Fruit fly (Drosophila melanogaster) whole organism, wandering third instar larva: ENCODE results near the gene CG2162.

Experiments used
- Abd-B ChIP-seq: fragments of >200 bp; optimal IDR thresholded peaks from 2 replicates; lab custom pipeline; 2017; ENCODE audit warnings: missing biosample characterization, missing genetic modification characterization
- CG32264 ChIP-seq: fragments of 200-800 bp; sonication (Bioruptor generic); optimal IDR thresholded peaks from 2 replicates; lab custom pipeline; 2016; ENCODE audit warnings: missing biosample characterization, missing genetic modification characterization
- CG9705 ChIP-seq: fragments of 200-800 bp; sonication (Bioruptor generic); optimal IDR thresholded peaks from 2 replicates; lab custom pipeline; 2018; ENCODE audit warnings: missing biosample characterization, mild to moderate bottlenecking, missing genetic modification characterization
- CrebA ChIP-seq: fragments of 200-800 bp; sonication (Bioruptor generic); optimal IDR thresholded peaks from 2 replicates; lab custom pipeline; 2016; ENCODE audit warnings: missing biosample characterization, mild to moderate bottlenecking, missing genetic modification characterization, borderline replicate concordance
- Dfd ChIP-seq: fragments of >200 bp; optimal IDR thresholded peaks from 2 replicates; lab custom pipeline; 2017; ENCODE audit warnings: missing biosample characterization, missing genetic modification characterization
- Dif ChIP-seq: fragments of 200-275, 200-300 bp; sonication (Bioruptor generic); optimal IDR thresholded peaks from 2 replicates; lab custom pipeline; 2018; ENCODE audit warnings: missing biosample characterization, missing genetic modification characterization; ENCODE audit not compliant: partially characterized antibody
- GATAd ChIP-seq: sonication (Bioruptor generic); optimal IDR thresholded peaks from 2 replicates; lab custom pipeline; 2016; ENCODE audit warnings: missing biosample characterization, missing genetic modification characterization
- HLH106 ChIP-seq: fragments of 200-800 bp; optimal IDR thresholded peaks from 3 replicates; lab custom pipeline; 2019; ENCODE audit warnings: missing biosample characterization, mild to moderate bottlenecking, missing genetic modification characterization, moderate library complexity
- Hnf4 ChIP-seq: fragments of 200-800 bp; sonication (Bioruptor generic); optimal IDR thresholded peaks from 2 replicates; lab custom pipeline; 2016; ENCODE audit warnings: missing biosample characterization, mild to moderate bottlenecking, missing genetic modification characterization
- Hr78 ChIP-seq: fragments of >200 bp; optimal IDR thresholded peaks from 2 replicates; lab custom pipeline; 2017; ENCODE audit warnings: missing biosample characterization, missing genetic modification characterization
- Hr83 ChIP-seq: fragments of 200-300 bp; sonication (Bioruptor generic); optimal IDR thresholded peaks from 2 replicates; lab custom pipeline; 2016; ENCODE audit warnings: missing biosample characterization, mild to moderate bottlenecking, missing genetic modification characterization, moderate library complexity; ENCODE audit not compliant: poor library complexity, severe bottlenecking
- Jra ChIP-seq: sonication (Bioruptor generic); optimal IDR thresholded peaks from 2 replicates; lab custom pipeline; 2016; ENCODE audit warnings: missing biosample characterization, missing genetic modification characterization
- Mio ChIP-seq: sonication (Bioruptor generic); optimal IDR thresholded peaks from 2 replicates; lab custom pipeline; 2016; ENCODE audit warnings: missing biosample characterization, missing genetic modification characterization
- Myc ChIP-seq: fragments of >200 bp; optimal IDR thresholded peaks from 2 replicates; lab custom pipeline; 2017
- N ChIP-seq: fragments of >200 bp; optimal IDR thresholded peaks from 2 replicates; lab custom pipeline; 2018; ENCODE audit warnings: missing biosample characterization, missing external identifiers, missing genetic modification characterization
- OdsH ChIP-seq: fragments of 200-800 bp; sonication (Bioruptor generic); optimal IDR thresholded peaks from 2 replicates; lab custom pipeline; 2016; ENCODE audit warnings: missing biosample characterization, mild to moderate bottlenecking, missing genetic modification characterization
- Rel ChIP-seq, 2 experiments: fragments of 200-800 bp; sonication (Bioruptor generic) in 1 of 2; optimal IDR thresholded peaks; 2 replicates in 1 of 2; 3 replicates in 1 of 2; lab custom pipeline; 2016 to 2019; ENCODE audit warnings: mild to moderate bottlenecking in 2 of 2, missing biosample characterization in 2 of 2, missing genetic modification characterization in 2 of 2, moderate library complexity in 1 of 2
- Sp1 ChIP-seq: fragments of 200-800 bp; sonication (Bioruptor generic); optimal IDR thresholded peaks from 3 replicates; lab custom pipeline; 2019; ENCODE audit warnings: missing biosample characterization, mild to moderate bottlenecking, missing genetic modification characterization, moderate library complexity
- Vsx2 ChIP-seq: fragments of 200-300, 225-300 bp; sonication (Bioruptor generic); optimal IDR thresholded peaks from 2 replicates; lab custom pipeline; 2018; ENCODE audit warnings: missing biosample characterization, missing genetic modification characterization; ENCODE audit not compliant: partially characterized antibody
- br ChIP-seq: fragments of 200-800 bp; sonication (Bioruptor generic); optimal IDR thresholded peaks from 2 replicates; lab custom pipeline; 2016; ENCODE audit warnings: missing biosample characterization, missing genetic modification characterization
- brk ChIP-seq: fragments of 200-800 bp; sonication (Bioruptor generic); optimal IDR thresholded peaks from 2 replicates; lab custom pipeline; 2016; ENCODE audit warnings: missing biosample characterization, mild to moderate bottlenecking, missing genetic modification characterization
- dmrt93B ChIP-seq: fragments of 200-800 bp; sonication (Bioruptor generic); optimal IDR thresholded peaks from 2 replicates; lab custom pipeline; 2018; ENCODE audit warnings: missing biosample characterization, mild to moderate bottlenecking, missing genetic modification characterization
- dsf ChIP-seq: sonication (Bioruptor generic); optimal IDR thresholded peaks from 2 replicates; lab custom pipeline; 2016; ENCODE audit warnings: missing biosample characterization, missing genetic modification characterization, borderline replicate concordance
- ey ChIP-seq: fragments of 200-800 bp; sonication (Bioruptor generic); optimal IDR thresholded peaks from 2 replicates; lab custom pipeline; 2016; ENCODE audit warnings: missing biosample characterization, missing genetic modification characterization
- foxo ChIP-seq, 2 experiments: fragments of 200-800 bp; sonication (Bioruptor generic); optimal IDR thresholded peaks; 2 replicates in 1 of 2; 3 replicates in 1 of 2; lab custom pipeline; 2016 to 2017; ENCODE audit warnings: missing biosample characterization in 2 of 2, missing genetic modification characterization in 2 of 2
- fru ChIP-seq: fragments of 200-800 bp; sonication (Bioruptor generic); optimal IDR thresholded peaks from 3 replicates; lab custom pipeline; 2016; ENCODE audit warnings: missing biosample characterization, mild to moderate bottlenecking, missing genetic modification characterization
- h ChIP-seq: fragments of 200-800 bp; sonication (Bioruptor generic); optimal IDR thresholded peaks from 3 replicates; lab custom pipeline; 2016; ENCODE audit warnings: missing biosample characterization, mild to moderate bottlenecking, missing genetic modification characterization
- jim ChIP-seq: fragments of 175-275, 200-325 bp; sonication (Bioruptor generic); optimal IDR thresholded peaks from 2 replicates; lab custom pipeline; 2016; ENCODE audit warnings: missing biosample characterization, mild to moderate bottlenecking, missing genetic modification characterization
- lola ChIP-seq: fragments of >200 bp; optimal IDR thresholded peaks from 2 replicates; lab custom pipeline; 2017; ENCODE audit warnings: missing biosample characterization, missing genetic modification characterization
- pan ChIP-seq: fragments of >200 bp; optimal IDR thresholded peaks from 2 replicates; lab custom pipeline; 2017
- psq ChIP-seq: fragments of 200-800 bp; sonication (Bioruptor generic); optimal IDR thresholded peaks from 3 replicates; lab custom pipeline; 2017; ENCODE audit warnings: missing biosample characterization, mild to moderate bottlenecking, missing genetic modification characterization, moderate library complexity
- rgr ChIP-seq: fragments of 200-800 bp; sonication (Bioruptor generic); optimal IDR thresholded peaks from 3 replicates; lab custom pipeline; 2016; ENCODE audit warnings: missing biosample characterization, mild to moderate bottlenecking, missing genetic modification characterization
- sv ChIP-seq: fragments of 200-800 bp; sonication (Bioruptor generic); optimal IDR thresholded peaks from 3 replicates; lab custom pipeline; 2016; ENCODE audit warnings: missing biosample characterization, missing genetic modification characterization
- tai ChIP-seq: sonication (Bioruptor generic); optimal IDR thresholded peaks from 2 replicates; lab custom pipeline; 2016; ENCODE audit warnings: missing biosample characterization, missing genetic modification characterization
- woc ChIP-seq: sonication (Bioruptor generic); optimal IDR thresholded peaks from 2 replicates; lab custom pipeline; 2016; ENCODE audit warnings: missing biosample characterization, mild to moderate bottlenecking, missing genetic modification characterization

The CG2162 gene

DNA sequence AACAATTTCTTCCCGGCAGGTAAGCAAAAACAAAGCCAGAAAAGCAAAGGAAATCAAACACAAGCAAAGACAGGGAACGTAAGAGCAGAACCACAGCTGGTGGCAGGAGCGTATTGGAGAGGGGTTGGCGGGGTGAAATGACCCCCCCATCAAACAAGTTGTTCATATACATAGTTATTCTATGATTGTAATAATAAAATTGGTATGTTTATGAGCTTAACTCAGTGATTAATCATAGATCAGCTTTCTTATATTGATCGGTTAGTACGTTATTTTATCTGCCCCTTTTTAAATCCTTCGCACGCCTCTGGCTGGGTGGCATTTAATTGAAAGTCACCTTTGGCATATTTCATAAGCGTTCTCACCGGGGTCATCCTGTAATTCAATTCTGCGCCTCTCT is 38.5 kb downstream of the CG2162 start:
- TF ChIP-seq CG9705 (GFP tag; lab: Kevin White, UChicago) (peak; percentile 2), Jra (GFP tag; lab: Kevin White, UChicago) (no peak), br (peak; percentile 21), Hr78 (GFP tag; lab: Kevin White, UChicago) (no peak), Mio (GFP tag; lab: Kevin White, UChicago) (no peak), Sp1 (GFP tag; lab: Kevin White, UChicago) (peak; percentile 20), ey (GFP tag; lab: Kevin White, UChicago) (peak; percentile 10), foxo (GFP tag; optimal IDR thresholded peaks at IDR 0.05; lab: Kevin White, UChicago) (peak in 1 of 2 experiments; percentile 50), HLH106 (tag; lab: Kevin White, UChicago) (peak; percentile 43), Rel (GFP tag; optimal IDR thresholded peaks at IDR 0.05; lab: Kevin White, UChicago) (no peak), Rel (tag; optimal IDR thresholded peaks at IDR 0.05; lab: Kevin White, UChicago) (no peak), fru (GFP tag; lab: Kevin White, UChicago) (peak; percentile 52), h (GFP tag; lab: Kevin White, UChicago) (peak; percentile 54), tai (GFP tag; lab: Kevin White, UChicago) (no peak)
- TF ChIP-seq, all 38 proteins: peak for 8

DNA sequence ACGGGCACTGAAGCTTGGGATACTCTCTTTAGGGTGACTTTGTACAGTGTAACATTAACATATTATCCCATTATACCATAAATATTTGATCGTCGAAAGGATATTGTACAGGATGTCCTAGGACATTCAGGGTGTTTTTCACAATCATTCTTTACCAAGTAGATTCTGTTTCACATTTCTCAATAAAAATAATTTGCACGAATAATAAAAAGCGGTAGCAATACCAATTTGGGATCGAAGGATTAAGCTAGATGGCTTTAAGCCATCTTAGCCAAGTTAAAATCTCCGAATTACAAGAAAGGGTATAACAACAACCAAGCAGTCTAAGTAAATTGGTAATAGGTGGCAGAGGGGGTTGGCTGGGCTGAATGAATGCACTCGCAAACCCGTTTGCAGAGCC is 39.4 kb downstream of the CG2162 start:
- TF ChIP-seq tai (GFP tag; lab: Kevin White, UChicago) (no peak), rgr (GFP tag; lab: Kevin White, UChicago) (peak; percentile 1), sv (no peak), Sp1 (GFP tag; lab: Kevin White, UChicago) (peak; percentile 47), psq (GFP tag; lab: Kevin White, UChicago) (peak; percentile 2), fru (GFP tag; lab: Kevin White, UChicago) (peak; percentile 32), Abd-B (GFP tag; lab: Kevin White, UChicago) (no peak), woc (peak; percentile 61), foxo (GFP tag; optimal IDR thresholded peaks at IDR 0.05; lab: Kevin White, UChicago) (peak in 1 of 2 experiments; percentile 45), h (GFP tag; lab: Kevin White, UChicago) (peak; percentile 44), OdsH (peak; percentile 44), dmrt93B (peak; percentile 41), ey (GFP tag; lab: Kevin White, UChicago) (peak; percentile 29), HLH106 (tag; lab: Kevin White, UChicago) (peak; percentile 39)

DNA sequence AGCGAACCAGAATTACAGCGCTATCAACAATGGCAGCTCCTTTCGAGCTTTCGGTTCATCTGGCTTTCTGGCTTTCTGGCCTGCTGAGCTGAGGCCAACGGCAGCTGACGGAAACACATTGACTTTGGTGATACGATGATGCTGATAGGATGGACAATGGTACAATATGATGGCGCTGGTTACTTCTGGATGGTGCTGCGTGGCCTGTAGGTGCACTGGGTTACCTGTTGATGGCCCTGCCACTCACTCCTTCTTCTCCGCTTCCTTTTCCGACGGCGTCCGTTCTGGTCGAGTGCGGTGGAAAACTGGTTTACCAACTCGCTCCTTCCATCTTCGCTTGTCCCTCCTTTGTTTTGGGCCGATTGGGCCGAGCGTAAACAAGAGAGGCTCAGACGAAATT is 39.8 kb downstream of the CG2162 start:
- TF ChIP-seq Dfd (GFP tag; lab: Kevin White, UChicago) (no peak), fru (GFP tag; lab: Kevin White, UChicago) (peak; percentile 37), Dif (GFP tag; lab: Kevin White, UChicago) (no peak), Hr78 (GFP tag; lab: Kevin White, UChicago) (no peak), ey (GFP tag; lab: Kevin White, UChicago) (no peak), Sp1 (GFP tag; lab: Kevin White, UChicago) (no peak), Hnf4 (GFP tag; lab: Kevin White, UChicago) (no peak), lola (GFP tag; lab: Kevin White, UChicago) (no peak), dmrt93B (no peak), br (no peak), CrebA (GFP tag; lab: Kevin White, UChicago) (no peak), HLH106 (tag; lab: Kevin White, UChicago) (no peak), h (GFP tag; lab: Kevin White, UChicago) (no peak), Jra (GFP tag; lab: Kevin White, UChicago) (no peak), Myc (lab: Kevin White, UChicago) (no peak), CG32264 (GFP tag; lab: Kevin White, UChicago) (no peak), GATAd (GFP tag; lab: Kevin White, UChicago) (no peak), jim (GFP tag; lab: Kevin White, UChicago) (no peak), rgr (GFP tag; lab: Kevin White, UChicago) (no peak), psq (GFP tag; lab: Kevin White, UChicago) (peak; percentile 33), brk (no peak), Vsx2 (GFP tag; lab: Kevin White, UChicago) (peak; percentile 70), dsf (GFP tag; lab: Kevin White, UChicago) (no peak), N (GFP tag; lab: Kevin White, UChicago) (no peak)
- TF ChIP-seq, all 38 proteins: peak for 3

DNA sequence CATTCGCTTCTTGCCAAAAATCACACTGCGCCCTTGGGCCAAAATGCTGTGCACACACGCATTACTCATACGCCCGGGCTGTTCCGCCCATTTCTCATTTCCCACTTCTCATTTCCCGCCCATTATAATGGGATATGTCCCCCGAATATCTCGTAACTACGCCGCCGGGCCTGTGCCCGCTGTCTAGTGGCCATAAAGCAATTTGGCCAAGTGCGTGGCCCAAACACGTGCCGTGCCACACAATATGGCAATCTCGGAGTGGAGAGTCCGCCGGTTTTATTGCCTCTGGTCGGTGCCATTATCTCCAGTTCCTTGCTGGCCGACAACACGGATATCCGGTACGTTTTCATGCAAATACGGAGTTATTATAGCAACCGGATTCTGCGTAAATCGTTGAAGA is 42.0 kb downstream of the CG2162 start:
- TF ChIP-seq tai (GFP tag; lab: Kevin White, UChicago) (no peak), pan (no peak), dsf (GFP tag; lab: Kevin White, UChicago) (no peak), jim (GFP tag; lab: Kevin White, UChicago) (no peak), CG9705 (GFP tag; lab: Kevin White, UChicago) (no peak), h (GFP tag; lab: Kevin White, UChicago) (no peak), Vsx2 (GFP tag; lab: Kevin White, UChicago) (no peak), Jra (GFP tag; lab: Kevin White, UChicago) (no peak), br (no peak), sv (no peak), rgr (GFP tag; lab: Kevin White, UChicago) (no peak), psq (GFP tag; lab: Kevin White, UChicago) (no peak), Hr83 (GFP tag; lab: Kevin White, UChicago) (no peak), Dif (GFP tag; lab: Kevin White, UChicago) (no peak), Mio (GFP tag; lab: Kevin White, UChicago) (no peak), brk (no peak), fru (GFP tag; lab: Kevin White, UChicago) (no peak)
